Worm (Caenorhabditis elegans) whole organism, late embryonic: ENCODE measurements around the gene F18H3.4.

Source experiments
- C08G9.2 ChIP-seq: sonication (generic microtip); optimal IDR thresholded peaks from 2 replicates; lab custom pipeline; 2016; ENCODE audit warnings: mild to moderate bottlenecking, missing genetic modification characterization, moderate library complexity, missing compliant biosample characterization
- C38D4.7 ChIP-seq: fragments of 200-800 bp; sonication (Bioruptor generic); optimal IDR thresholded peaks from 2 replicates; lab custom pipeline; 2018; ENCODE audit warnings: mild to moderate bottlenecking, missing genetic modification characterization, moderate library complexity, missing compliant biosample characterization
- F13H6.1 ChIP-seq: sonication (generic microtip); optimal IDR thresholded peaks from 2 replicates; lab custom pipeline; 2016; ENCODE audit warnings: missing genetic modification characterization, missing compliant biosample characterization
- K09A11.1 ChIP-seq: sonication (generic microtip); optimal IDR thresholded peaks from 2 replicates; lab custom pipeline; 2017; ENCODE audit warnings: antibody characterized with exemption, mild to moderate bottlenecking, missing genetic modification characterization, missing compliant biosample characterization; ENCODE audit not compliant: insufficient read depth
- T23F11.4 ChIP-seq: fragments of 200-800 bp; sonication (Bioruptor generic); optimal IDR thresholded peaks from 2 replicates; lab custom pipeline; 2018; ENCODE audit warnings: mild to moderate bottlenecking, missing genetic modification characterization, missing compliant biosample characterization
- Y22D7AL.16 ChIP-seq: sonication (generic microtip); optimal IDR thresholded peaks from 2 replicates; lab custom pipeline; 2016; ENCODE audit warnings: missing genetic modification characterization, missing compliant biosample characterization
- ceh-14 ChIP-seq: sonication (generic microtip); optimal IDR thresholded peaks from 2 replicates; lab custom pipeline; 2016; ENCODE audit warnings: missing genotype, missing genetic modification characterization, missing compliant biosample characterization
- ceh-18 ChIP-seq: sonication (generic microtip); optimal IDR thresholded peaks from 2 replicates; lab custom pipeline; 2016; ENCODE audit warnings: missing genetic modification characterization, missing compliant biosample characterization
- ceh-24 ChIP-seq: sonication (generic microtip); optimal IDR thresholded peaks from 2 replicates; lab custom pipeline; 2016; ENCODE audit warnings: mild to moderate bottlenecking, missing genetic modification characterization, missing compliant biosample characterization
- ceh-30 ChIP-seq: fragments of 150-350 bp; optimal IDR thresholded peaks from 2 replicates; lab custom pipeline; 2014; ENCODE audit warnings: missing biosample characterization, missing genetic modification characterization
- ceh-48 ChIP-seq: sonication (generic microtip); optimal IDR thresholded peaks from 2 replicates; lab custom pipeline; 2016; ENCODE audit warnings: missing genetic modification characterization, inconsistent platforms, missing compliant biosample characterization
- ceh-6 ChIP-seq: fragments of 200-800 bp; sonication (Bioruptor generic); optimal IDR thresholded peaks from 2 replicates; lab custom pipeline; 2018; ENCODE audit warnings: mild to moderate bottlenecking, missing genetic modification characterization, missing compliant biosample characterization
- che-1 ChIP-seq: sonication (generic microtip); optimal IDR thresholded peaks from 2 replicates; lab custom pipeline; 2016; ENCODE audit warnings: mild to moderate bottlenecking, missing genetic modification characterization, missing compliant biosample characterization
- dmd-4 ChIP-seq: sonication (generic microtip); optimal IDR thresholded peaks from 2 replicates; lab custom pipeline; 2016; ENCODE audit warnings: borderline replicate concordance, missing genetic modification characterization, missing compliant biosample characterization
- elt-2 ChIP-seq: sonication (generic microtip); optimal IDR thresholded peaks from 2 replicates; lab custom pipeline; 2016; ENCODE audit warnings: missing genetic modification reagents, missing genetic modification characterization, missing compliant biosample characterization
- eyg-1 ChIP-seq: sonication (generic microtip); optimal IDR thresholded peaks from 2 replicates; lab custom pipeline; 2016; ENCODE audit warnings: missing genotype, missing genetic modification characterization, missing compliant biosample characterization
- fkh-10 ChIP-seq: fragments of 150-350 bp; optimal IDR thresholded peaks from 2 replicates; lab custom pipeline; 2014; ENCODE audit warnings: missing biosample characterization, missing genetic modification reagents, missing genetic modification characterization
- gmeb-2 ChIP-seq: sonication (generic microtip); optimal IDR thresholded peaks from 2 replicates; lab custom pipeline; 2016; ENCODE audit warnings: missing genetic modification characterization, inconsistent platforms, missing compliant biosample characterization
- hlh-15 ChIP-seq: sonication (generic microtip); optimal IDR thresholded peaks from 2 replicates; lab custom pipeline; 2016; ENCODE audit warnings: missing genetic modification characterization, missing compliant biosample characterization
- hlh-30 ChIP-seq: sonication (generic microtip); optimal IDR thresholded peaks from 2 replicates; lab custom pipeline; 2017; ENCODE audit warnings: antibody characterized with exemption, missing genetic modification characterization, missing compliant biosample characterization; ENCODE audit not compliant: insufficient read depth
- hlh-6 ChIP-seq: sonication (generic microtip); optimal IDR thresholded peaks from 2 replicates; lab custom pipeline; 2016; ENCODE audit warnings: missing genotype, missing genetic modification characterization, missing compliant biosample characterization
- madf-2 ChIP-seq: sonication (generic microtip); optimal IDR thresholded peaks from 2 replicates; lab custom pipeline; 2017; ENCODE audit warnings: missing genetic modification characterization, missing compliant biosample characterization
- mec-3 ChIP-seq: sonication (generic microtip); optimal IDR thresholded peaks from 2 replicates; lab custom pipeline; 2016; ENCODE audit warnings: borderline replicate concordance, missing genetic modification characterization, missing compliant biosample characterization
- nfya-1 ChIP-seq: sonication (generic microtip); optimal IDR thresholded peaks from 2 replicates; lab custom pipeline; 2017; ENCODE audit warnings: missing genetic modification characterization, mild to moderate bottlenecking, missing compliant biosample characterization, antibody characterized with exemption, moderate library complexity
- nhr-232 ChIP-seq: sonication (generic microtip); optimal IDR thresholded peaks from 2 replicates; lab custom pipeline; 2016; ENCODE audit warnings: missing genetic modification characterization, missing compliant biosample characterization
- odd-2 ChIP-seq: sonication (generic microtip); optimal IDR thresholded peaks from 2 replicates; lab custom pipeline; 2017; ENCODE audit warnings: antibody characterized with exemption, mild to moderate bottlenecking, missing genetic modification characterization, missing compliant biosample characterization
- pag-3 ChIP-seq: sonication (generic microtip); optimal IDR thresholded peaks from 2 replicates; lab custom pipeline; 2016; ENCODE audit warnings: missing compliant biosample characterization, missing genetic modification characterization, borderline replicate concordance
- pat-9 ChIP-seq: fragments of 200-800 bp; sonication (Bioruptor generic); optimal IDR thresholded peaks from 2 replicates; lab custom pipeline; 2018; ENCODE audit warnings: mild to moderate bottlenecking, missing genetic modification characterization, moderate library complexity, missing compliant biosample characterization
- pax-1 ChIP-seq: fragments of 150-350 bp; optimal IDR thresholded peaks from 2 replicates; lab custom pipeline; 2014; ENCODE audit warnings: missing biosample characterization, missing genetic modification characterization
- pha-2 ChIP-seq: sonication (generic microtip); optimal IDR thresholded peaks from 2 replicates; lab custom pipeline; 2017; ENCODE audit warnings: mild to moderate bottlenecking, missing genetic modification characterization, missing compliant biosample characterization
- pros-1 ChIP-seq: fragments of 150-350 bp; optimal IDR thresholded peaks from 2 replicates; lab custom pipeline; 2014; ENCODE audit warnings: missing biosample characterization, missing genetic modification reagents, missing genetic modification characterization
- syd-9 ChIP-seq: sonication (generic microtip); optimal IDR thresholded peaks from 2 replicates; lab custom pipeline; 2016; ENCODE audit warnings: mild to moderate bottlenecking, missing genetic modification characterization, moderate library complexity, missing compliant biosample characterization
- ttx-3 ChIP-seq: sonication (generic microtip); optimal IDR thresholded peaks from 2 replicates; lab custom pipeline; 2016; ENCODE audit warnings: missing genetic modification reagents, missing genetic modification characterization, missing compliant biosample characterization
- unc-3 ChIP-seq, 2 experiments: fragments of 200-800 bp in 1 of 2; sonication (Bioruptor generic) in 1 of 2; sonication (generic microtip) in 1 of 2; conservative IDR thresholded peaks in 1 of 2; optimal IDR thresholded peaks in 1 of 2; 2 replicates each; pipeline versions ENCODE4 v1.3.6 to Lab custom; 2016 to 2022; ENCODE audit warnings: missing compliant biosample characterization in 2 of 2, missing genetic modification characterization in 2 of 2, missing genetic modification reagents in 1 of 2
- unc-55 ChIP-seq: sonication (generic microtip); optimal IDR thresholded peaks from 2 replicates; lab custom pipeline; 2017; ENCODE audit warnings: missing biosample characterization, missing genetic modification reagents, missing genetic modification characterization
- unc-86 ChIP-seq: sonication (generic microtip); optimal IDR thresholded peaks from 2 replicates; lab custom pipeline; 2016; ENCODE audit warnings: missing genetic modification characterization, missing compliant biosample characterization

F18H3.4 gene

DNA sequence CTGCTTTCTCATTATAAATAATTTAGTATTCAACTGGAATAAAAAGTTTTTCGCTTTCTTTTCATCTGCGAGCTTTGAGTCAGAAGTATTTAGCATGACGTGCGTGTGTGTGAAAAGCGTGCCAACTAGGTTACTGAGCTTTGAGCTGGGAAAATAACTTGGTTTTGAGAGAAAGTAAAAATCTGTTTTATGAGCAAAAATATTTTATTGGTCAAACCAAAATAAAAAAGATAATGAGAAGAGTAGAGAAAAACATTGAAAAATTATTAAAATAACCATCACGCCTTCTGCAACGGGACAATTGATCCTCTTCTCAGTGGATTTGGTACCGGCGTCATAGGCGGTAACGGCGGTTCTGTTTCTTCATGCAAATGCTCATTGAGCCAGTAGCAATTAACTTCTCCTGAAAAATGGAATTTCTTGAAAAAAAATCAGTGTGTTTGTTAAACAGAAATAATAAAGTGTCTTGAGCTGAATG, 15.7 kb downstream of the F18H3.4 start:
- TF ChIP-seq gmeb-2 (no peak), pha-2 (no peak), pax-1 (tag; lab: Kevin White, UChicago) (no peak), odd-2 (no peak), ceh-48 (tag; lab: Kevin White, UChicago) (no peak), elt-2 (tag; lab: Kevin White, UChicago) (no peak), hlh-15 (tag; lab: Kevin White, UChicago) (no peak), ceh-24 (tag; lab: Kevin White, UChicago) (no peak), unc-86 (tag; lab: Kevin White, UChicago) (no peak), unc-3 (GFP tag; conservative IDR thresholded peaks at IDR 0.05; lab: Robert Waterston, UW) (no peak), unc-3 (tag; optimal IDR thresholded peaks at IDR 0.05; lab: Kevin White, UChicago) (no peak), hlh-6 (no peak), hlh-30 (tag; lab: Kevin White, UChicago) (no peak), T23F11.4 (GFP tag; lab: Kevin White, UChicago) (no peak), fkh-10 (GFP tag; lab: Kevin White, UChicago) (no peak), dmd-4 (tag; lab: Kevin White, UChicago) (no peak), pag-3 (tag; lab: Kevin White, UChicago) (no peak), C38D4.7 (no peak), eyg-1 (tag; lab: Kevin White, UChicago) (no peak)

DNA sequence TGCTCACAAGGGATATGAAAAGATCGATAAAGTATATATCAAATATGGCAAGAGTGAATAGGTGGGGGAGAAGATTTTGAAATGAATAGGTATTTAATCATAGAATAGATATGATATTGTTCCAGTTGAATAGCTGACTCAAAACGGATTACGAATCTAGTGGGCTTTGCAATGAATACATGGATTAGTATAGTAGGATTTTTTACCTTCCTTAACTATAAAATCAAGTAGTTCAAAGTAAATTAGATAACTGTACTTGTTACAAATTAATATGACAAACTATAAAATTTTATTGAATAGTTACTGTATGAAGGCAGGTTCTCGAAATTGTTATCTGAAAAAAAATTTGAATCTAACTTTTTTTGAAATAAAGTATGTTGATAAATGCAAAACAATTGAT, 22.0 kb downstream of the F18H3.4 start, which contains the start of gene odr-1:
TSS of gene odr-1 (minus strand) at position 101 of the 400 bp plus-strand sequence.
- no peak for TF ChIP-seq ceh-30 (tag; lab: Kevin White, UChicago)
- TF ChIP-seq C08G9.2 (tag; lab: Kevin White, UChicago): no peak
- no peak for TF ChIP-seq hlh-15 (tag; lab: Kevin White, UChicago)
- TF ChIP-seq che-1 (tag; lab: Kevin White, UChicago): no peak
- no peak for TF ChIP-seq unc-3 (GFP tag; conservative IDR thresholded peaks at IDR 0.05; lab: Robert Waterston, UW)
- no peak for TF ChIP-seq unc-3 (tag; optimal IDR thresholded peaks at IDR 0.05; lab: Kevin White, UChicago)
- TF ChIP-seq madf-2 (tag; lab: Kevin White, UChicago): no peak
- no peak for TF ChIP-seq nfya-1 (tag; lab: Kevin White, UChicago)
- TF ChIP-seq ttx-3 (tag; lab: Kevin White, UChicago): no peak
- TF ChIP-seq nhr-232: no peak
- no peak for TF ChIP-seq mec-3 (tag; lab: Kevin White, UChicago)
- no peak for TF ChIP-seq pat-9 (tag; lab: Kevin White, UChicago)
- no peak for TF ChIP-seq F13H6.1 (tag; lab: Kevin White, UChicago)
- TF ChIP-seq K09A11.1 (tag; lab: Kevin White, UChicago): no peak
- no peak for TF ChIP-seq ceh-14
- no peak for TF ChIP-seq Y22D7AL.16 (tag; lab: Kevin White, UChicago)
- no peak for TF ChIP-seq pros-1 (tag; lab: Kevin White, UChicago)
- no peak for TF ChIP-seq odd-2
- no peak for TF ChIP-seq elt-2 (tag; lab: Kevin White, UChicago)
- no peak for TF ChIP-seq hlh-6
- no peak for TF ChIP-seq syd-9 (tag; lab: Kevin White, UChicago)

DNA sequence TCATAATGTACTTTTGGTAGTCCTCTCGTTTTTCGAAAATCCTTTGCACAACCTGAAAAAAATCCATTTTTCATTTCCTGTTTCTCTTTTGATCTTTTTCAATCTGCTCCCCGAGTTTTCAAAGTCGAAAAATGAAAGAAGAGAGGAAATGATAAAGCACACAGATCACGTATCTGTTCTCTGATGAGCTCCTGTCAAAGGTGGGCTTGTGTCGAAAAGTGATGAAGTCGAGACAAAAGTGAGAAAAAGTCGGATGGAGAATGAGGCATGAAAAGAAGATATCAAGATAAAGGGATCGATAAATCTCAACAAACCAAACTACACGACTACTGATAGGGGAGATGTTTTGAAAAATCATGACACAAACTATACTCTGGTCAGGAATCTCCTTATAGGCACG, 26.2 kb downstream of the F18H3.4 start:
- TF ChIP-seq ceh-18 (tag; lab: Kevin White, UChicago) (peak; percentile 32), unc-55 (GFP tag; lab: Kevin White, UChicago) (peak; percentile 53), ceh-6 (no peak)
